Fruit fly (Drosophila melanogaster) whole organism: ENCODE results near the gene CG33253.

Experiments
- CG8478 ChIP-seq: fragments of >200 bp; optimal IDR thresholded peaks from 2 replicates; lab custom pipeline; 2018; ENCODE audit warnings: inconsistent platforms
- Dll ChIP-seq: fragments of >200 bp; optimal IDR thresholded peaks from 2 replicates; lab custom pipeline; 2017
- EcR ChIP-seq, 2 experiments: fragments of >200 bp; optimal IDR thresholded peaks; 2 replicates each; lab custom pipeline; 2017; ENCODE audit warnings: missing biosample characterization in 2 of 2, missing genetic modification characterization in 2 of 2, missing genetic modification reagents in 2 of 2
- pan ChIP-seq: fragments of >200 bp; optimal IDR thresholded peaks from 2 replicates; lab custom pipeline; 2017
- psq ChIP-seq: fragments of >200 bp; optimal IDR thresholded peaks from 2 replicates; lab custom pipeline; 2017
- usp ChIP-seq: fragments of >200 bp; optimal IDR thresholded peaks from 2 replicates; lab custom pipeline; 2017; ENCODE audit warnings: missing biosample characterization, missing genetic modification characterization, mixed read lengths

DNA sequence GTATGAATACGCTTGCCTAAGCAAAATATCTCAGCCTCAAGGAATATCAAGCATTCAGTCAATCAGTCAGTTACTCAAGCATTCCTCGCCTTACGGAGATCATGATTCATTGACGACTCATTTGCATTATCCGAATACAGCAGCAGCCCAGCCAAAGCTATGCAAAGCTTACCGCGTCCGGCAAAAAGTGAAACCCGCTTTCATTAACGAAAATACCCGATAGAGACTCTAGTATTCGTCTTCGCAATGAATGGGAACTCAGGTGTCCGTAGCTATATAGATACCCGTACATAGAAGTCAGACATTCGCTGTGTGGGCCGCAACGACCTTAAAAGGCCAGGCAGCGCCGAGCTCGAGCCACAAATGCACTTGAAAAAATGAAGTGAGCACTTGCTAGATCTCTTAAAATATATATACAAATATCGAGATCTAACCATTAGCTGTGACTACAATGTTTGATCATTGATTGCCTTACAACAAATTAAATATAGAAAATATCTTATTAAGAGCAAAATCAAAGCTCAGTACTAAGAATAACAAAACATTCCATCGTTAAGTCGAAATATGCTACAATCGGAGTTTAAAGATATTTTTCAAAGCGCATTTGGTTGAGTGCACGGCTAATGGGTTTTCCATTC, 38.3 kb upstream of the CG33253 start:
- TF ChIP-seq psq (lab: Kevin White, UChicago) (no peak), usp (GFP tag; lab: Kevin White, UChicago) (no peak), EcR (GFP tag; optimal IDR thresholded peaks at IDR 0.05; lab: Kevin White, UChicago) (no peak), Dll (lab: Kevin White, UChicago) (no peak), CG8478 (lab: Kevin White, UChicago) (no peak), pan (lab: Kevin White, UChicago) (no peak)
